Worm (Caenorhabditis elegans) whole organism, L4 larva: ENCODE data around the gene rps-21.

Experiments
- D1046.2 ChIP-seq: fragments of 200-800 bp; sonication (Bioruptor generic); IDR thresholded peaks from 2 replicates; pipeline ENCODE4 v1.3.6; 2022; ENCODE audit warnings: missing genetic modification characterization, missing compliant biosample characterization
- F10B5.3 ChIP-seq: sonication (generic microtip); optimal IDR thresholded peaks from 2 replicates; lab custom pipeline; 2016; ENCODE audit warnings: mild to moderate bottlenecking, missing genetic modification characterization, missing compliant biosample characterization
- F37D6.2 ChIP-seq: sonication (generic microtip); optimal IDR thresholded peaks from 2 replicates; lab custom pipeline; 2016; ENCODE audit warnings: mild to moderate bottlenecking, missing genetic modification characterization, missing compliant biosample characterization
- F44E2.7 ChIP-seq: fragments of 200-800 bp; sonication (Bioruptor generic); IDR thresholded peaks from 2 replicates; pipeline ENCODE4 v2.1.2; 2022; ENCODE audit warnings: missing genetic modification characterization, missing compliant biosample characterization
- F49E8.2 ChIP-seq: sonication (generic microtip); optimal IDR thresholded peaks from 2 replicates; lab custom pipeline; 2016; ENCODE audit warnings: missing compliant biosample characterization, mild to moderate bottlenecking, missing genetic modification characterization, borderline replicate concordance
- T26A8.4 ChIP-seq: fragments of 200-800 bp; sonication (Bioruptor generic); IDR thresholded peaks from 2 replicates; pipeline ENCODE4 v1.3.6; 2022; ENCODE audit warnings: missing genetic modification characterization, missing compliant biosample characterization
- Y105C5A.15 ChIP-seq: fragments of 200-800 bp; sonication (Bioruptor generic); IDR thresholded peaks from 2 replicates; pipeline ENCODE4 v1.3.6; 2022; ENCODE audit warnings: missing genetic modification characterization, missing compliant biosample characterization
- Y5F2A.4 ChIP-seq: fragments of 200-800 bp; sonication (Bioruptor generic); optimal IDR thresholded peaks from 2 replicates; lab custom pipeline; 2018; ENCODE audit warnings: mild to moderate bottlenecking, missing genetic modification characterization, missing compliant biosample characterization
- aha-1 ChIP-seq: fragments of 150-350 bp; peaks from one replicate; lab custom pipeline; 2014; ENCODE audit warnings: missing biosample characterization, missing genetic modification characterization
- ama-1 ChIP-seq: fragments of 150-350 bp; optimal IDR thresholded peaks from 2 replicates; lab custom pipeline; 2014; ENCODE audit warnings: inconsistent platforms, mixed read lengths
- arid-1 ChIP-seq: fragments of 200-800 bp; sonication (Bioruptor generic); conservative IDR thresholded peaks from 2 replicates; pipeline ENCODE4 v1.3.6; 2022; ENCODE audit warnings: missing genetic modification reagents, missing genetic modification characterization, missing compliant biosample characterization
- attf-4 ChIP-seq: sonication (generic microtip); optimal IDR thresholded peaks from 3 replicates; lab custom pipeline; 2017; ENCODE audit warnings: missing biosample characterization, missing genetic modification characterization
- ceh-20 ChIP-seq: fragments of 200-800 bp; sonication (Bioruptor generic); IDR thresholded peaks from 2 replicates; pipeline ENCODE4 v1.3.6; 2022; ENCODE audit warnings: missing genetic modification reagents, missing genetic modification characterization, missing compliant biosample characterization
- ceh-28 ChIP-seq: fragments of 150-350 bp; optimal IDR thresholded peaks from 2 replicates; lab custom pipeline; 2014; ENCODE audit warnings: missing biosample characterization, missing genetic modification reagents, missing genetic modification characterization
- ceh-32 ChIP-seq: sonication (generic microtip); optimal IDR thresholded peaks from 2 replicates; lab custom pipeline; 2016; ENCODE audit warnings: mild to moderate bottlenecking, missing genetic modification characterization, missing compliant biosample characterization; ENCODE audit not compliant: poor library complexity
- ceh-44 ChIP-seq: fragments of 200-800 bp; sonication (Bioruptor generic); IDR thresholded peaks from 2 replicates; pipeline ENCODE4 v1.3.6; 2022; ENCODE audit warnings: missing genetic modification reagents, missing genetic modification characterization, missing compliant biosample characterization
- ceh-62 ChIP-seq: sonication (generic microtip); optimal IDR thresholded peaks from 2 replicates; lab custom pipeline; 2017; ENCODE audit warnings: missing biosample characterization, missing genetic modification characterization
- ces-1 ChIP-seq: fragments of 150-350 bp; sonication (generic microtip); optimal IDR thresholded peaks from 4 replicates; lab custom pipeline; 2014; ENCODE audit warnings: missing biosample characterization, missing genetic modification reagents, missing genetic modification characterization
- daf-8 ChIP-seq: fragments of 200-800 bp; sonication (Bioruptor generic); IDR thresholded peaks from 2 replicates; pipeline ENCODE4 v1.3.6; 2022; ENCODE audit warnings: missing genetic modification characterization, missing compliant biosample characterization
- dmd-8 ChIP-seq: fragments of 200-800 bp; sonication (Bioruptor generic); IDR thresholded peaks from 2 replicates; pipeline ENCODE4 v1.3.6; 2022; ENCODE audit warnings: missing genetic modification characterization, missing compliant biosample characterization
- dpl-1 ChIP-seq: fragments of 150-350 bp; optimal IDR thresholded peaks from 2 replicates; lab custom pipeline; 2014; ENCODE audit warnings: missing biosample characterization, missing genetic modification reagents, missing genetic modification characterization
- fkh-10 ChIP-seq: fragments of 150-350 bp; optimal IDR thresholded peaks from 2 replicates; lab custom pipeline; 2014; ENCODE audit warnings: missing biosample characterization, missing genetic modification reagents, missing genetic modification characterization
- hlh-30 ChIP-seq: sonication (generic microtip); optimal IDR thresholded peaks from 2 replicates; lab custom pipeline; 2017; ENCODE audit warnings: antibody characterized with exemption, mild to moderate bottlenecking, missing genetic modification characterization, missing compliant biosample characterization; ENCODE audit not compliant: insufficient read depth
- hmg-1.1 ChIP-seq: fragments of 200-800 bp; sonication (Bioruptor generic); IDR thresholded peaks from 2 replicates; pipeline ENCODE4 v1.3.6; 2022; ENCODE audit warnings: missing genetic modification reagents, missing genetic modification characterization, missing compliant biosample characterization
- lir-3 ChIP-seq: sonication (generic microtip); optimal IDR thresholded peaks from 2 replicates; lab custom pipeline; 2016; ENCODE audit warnings: mild to moderate bottlenecking, missing genetic modification characterization, missing compliant biosample characterization
- mep-1 ChIP-seq: fragments of 150-350 bp; sonication (generic microtip); optimal IDR thresholded peaks from 3 replicates; lab custom pipeline; 2014; ENCODE audit warnings: missing biosample characterization, missing genetic modification characterization
- mes-2 ChIP-seq: sonication (generic microtip); optimal IDR thresholded peaks from 2 replicates; lab custom pipeline; 2016; ENCODE audit warnings: missing genotype, mild to moderate bottlenecking, missing genetic modification characterization, missing compliant biosample characterization; ENCODE audit not compliant: poor library complexity, severe bottlenecking
- nhr-111 ChIP-seq: fragments of 200-800 bp; sonication (Bioruptor generic); optimal IDR thresholded peaks from 2 replicates; lab custom pipeline; 2018; ENCODE audit warnings: mild to moderate bottlenecking, missing genetic modification characterization, missing compliant biosample characterization
- nhr-28 ChIP-seq: fragments of 150-350 bp; optimal IDR thresholded peaks from 2 replicates; lab custom pipeline; 2014; ENCODE audit warnings: missing biosample characterization, missing genetic modification characterization
- nhr-42 ChIP-seq: fragments of 200-800 bp; sonication (Bioruptor generic); IDR thresholded peaks from 2 replicates; pipeline ENCODE4 v1.3.6; 2022; ENCODE audit warnings: missing genetic modification characterization, missing compliant biosample characterization
- nhr-6 ChIP-seq: fragments of 150-350 bp; optimal IDR thresholded peaks from 2 replicates; lab custom pipeline; 2014; ENCODE audit warnings: missing biosample characterization, missing genetic modification characterization
- nhr-76 ChIP-seq: fragments of 150-350 bp; optimal IDR thresholded peaks from 2 replicates; lab custom pipeline; 2014; ENCODE audit warnings: missing biosample characterization, missing genetic modification characterization
- nhr-77 ChIP-seq: fragments of 150-350 bp; optimal IDR thresholded peaks from 2 replicates; lab custom pipeline; 2014; ENCODE audit warnings: missing biosample characterization, missing genetic modification characterization
- php-3 ChIP-seq: fragments of 200-800 bp; sonication (Bioruptor generic); IDR thresholded peaks from 2 replicates; pipeline ENCODE4 v1.3.6; 2022; ENCODE audit warnings: missing genetic modification reagents, missing genetic modification characterization, missing compliant biosample characterization
- skn-1 ChIP-seq: fragments of 150-350 bp; optimal IDR thresholded peaks from 2 replicates; lab custom pipeline; 2014; ENCODE audit warnings: missing biosample characterization, missing genetic modification characterization
- snpc-4 ChIP-seq: fragments of 150-350 bp; optimal IDR thresholded peaks from 2 replicates; lab custom pipeline; 2014; ENCODE audit warnings: missing biosample characterization, missing genetic modification characterization
- tag-97 ChIP-seq: fragments of 200-800 bp; sonication (Bioruptor generic); IDR thresholded peaks from 2 replicates; pipeline ENCODE4 v1.3.6; 2022; ENCODE audit warnings: missing genetic modification characterization, missing compliant biosample characterization
- tra-1 ChIP-seq: fragments of 200-800 bp; sonication (Bioruptor generic); IDR thresholded peaks from 2 replicates; pipeline ENCODE4 v1.3.6; 2022; ENCODE audit warnings: missing genetic modification reagents, missing genetic modification characterization, missing compliant biosample characterization
- unc-130 ChIP-seq: sonication (generic microtip); optimal IDR thresholded peaks from 2 replicates; lab custom pipeline; 2016; ENCODE audit warnings: missing genetic modification reagents, missing genetic modification characterization, missing compliant biosample characterization
- unc-39 ChIP-seq: sonication (generic microtip); optimal IDR thresholded peaks from 2 replicates; lab custom pipeline; 2017; ENCODE audit warnings: missing biosample characterization, missing genetic modification characterization
- unc-62 ChIP-seq, 3 experiments: fragments of 150-350 bp in 1 of 3; sonication (generic microtip); optimal IDR thresholded peaks in 2 of 3; peaks in 1 of 3; 1 replicate in 1 of 3; 2 replicates in 2 of 3; lab custom pipeline; 2014 to 2017; ENCODE audit warnings: missing biosample characterization in 3 of 3, missing genetic modification characterization in 3 of 3, missing genetic modification reagents in 3 of 3, missing genotype in 1 of 3
- zag-1 ChIP-seq: fragments of 150-350 bp; optimal IDR thresholded peaks from 2 replicates; lab custom pipeline; 2014; ENCODE audit warnings: missing biosample characterization, missing genetic modification characterization
- zfp-2 ChIP-seq: sonication (generic microtip); optimal IDR thresholded peaks from 2 replicates; lab custom pipeline; 2016; ENCODE audit warnings: mild to moderate bottlenecking, missing genetic modification characterization, missing compliant biosample characterization
- ztf-11 ChIP-seq: fragments of 150-350 bp; optimal IDR thresholded peaks from 2 replicates; lab custom pipeline; 2014; ENCODE audit warnings: missing biosample characterization, missing genetic modification characterization

Gene rps-21

DNA sequence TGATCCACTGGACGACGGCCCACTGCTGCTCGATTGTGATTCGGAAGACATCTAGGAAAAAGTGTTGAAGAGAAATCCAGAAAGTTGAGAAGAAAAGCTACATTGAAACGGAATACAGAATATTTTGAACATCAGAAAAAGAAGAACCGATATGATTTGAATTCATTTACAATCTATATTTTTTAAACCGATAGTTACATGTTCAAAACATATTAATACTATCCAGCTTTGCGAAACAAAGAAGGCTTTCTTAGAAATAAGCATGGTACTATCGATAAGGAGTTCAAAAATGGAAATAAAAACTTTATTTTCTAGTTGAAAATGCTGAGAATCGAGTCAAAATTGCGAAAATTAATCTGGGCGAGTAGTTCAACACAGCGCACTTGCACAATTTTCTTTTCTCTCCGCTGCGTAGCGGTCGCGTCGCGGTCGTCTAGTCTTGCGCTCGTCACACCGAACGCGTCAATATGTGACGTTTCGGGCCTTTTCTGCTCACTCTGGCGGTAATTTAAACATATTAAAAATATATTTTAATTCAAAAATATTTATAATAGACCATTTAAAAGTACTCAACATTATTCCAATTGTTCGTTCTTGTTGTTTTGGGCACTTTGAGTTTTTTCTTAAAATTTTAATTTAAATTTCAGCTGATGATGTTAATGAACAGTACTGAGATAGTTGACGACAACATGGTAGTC lies 27.2 kb downstream of the rps-21 start, which contains the start of the genes syf-2 and K04G7.1 (continued):
- TF ChIP-seq F49E8.2, result peak; percentile 6
- peak; percentile 78 for TF ChIP-seq arid-1 (GFP tag; lab: Robert Waterston, UW)
- TF ChIP-seq nhr-76, result no peak
- peak; percentile 66; the same call in 1 of the 2 replicates for TF ChIP-seq ceh-20 (GFP tag; lab: Robert Waterston, UW)
- peak; percentile 96 for TF ChIP-seq mep-1
- peak; percentile 88 for TF ChIP-seq fkh-10 (GFP tag; lab: Kevin White, UChicago)
- peak; percentile 2 for TF ChIP-seq zag-1 (tag; lab: Kevin White, UChicago)
- TF ChIP-seq snpc-4 (tag; lab: Kevin White, UChicago), result no peak
- no peak for TF ChIP-seq nhr-111 (GFP tag; lab: Kevin White, UChicago)
- no peak for TF ChIP-seq Y5F2A.4
- peak; percentile 78 for TF ChIP-seq nhr-6 (tag; lab: Kevin White, UChicago)
- no peak for TF ChIP-seq php-3
- no peak for TF ChIP-seq ceh-62 (tag; lab: Kevin White, UChicago)
- TF ChIP-seq aha-1 (tag; lab: Kevin White, UChicago), result peak; percentile 87
- TF ChIP-seq tra-1 (GFP tag; lab: Robert Waterston, UW), result 0 out of 2 replicates have a peak, but pooled peaks have one; percentile 57
- peak; percentile 83 for TF ChIP-seq F37D6.2

DNA sequence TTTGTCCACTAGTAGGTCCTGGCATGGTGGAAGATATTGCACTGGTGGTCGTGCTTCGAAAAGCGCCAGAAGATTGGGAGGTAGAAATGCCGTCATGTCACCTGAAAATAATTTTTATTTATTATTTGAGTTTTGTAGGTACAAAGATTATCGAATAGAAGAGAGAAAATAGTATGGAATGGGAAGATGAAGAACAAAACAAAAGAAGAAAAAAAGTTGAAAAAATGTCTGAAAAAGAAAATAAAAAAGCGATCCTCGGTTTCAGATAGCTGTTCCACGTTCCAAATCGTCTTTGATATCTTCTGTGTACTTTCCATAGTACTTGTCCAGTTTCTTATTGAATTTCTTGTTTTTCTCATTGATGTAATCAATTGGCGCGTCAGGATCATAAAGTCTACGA lies 28.4 kb downstream of the rps-21 start, which contains the start of gene rnp-7:
Gene rnp-7, minus strand, starts transcription at position 101 of the 400 bp plus-strand sequence.
- TF ChIP-seq nhr-77 (no peak), Y105C5A.15 (GFP tag; lab: Robert Waterston, UW) (no peak), nhr-28 (no peak), Y5F2A.4 (no peak), F44E2.7 (no peak), ces-1 (GFP tag; lab: Kevin White, UChicago) (no peak), unc-130 (GFP tag; lab: Kevin White, UChicago) (no peak), dmd-8 (GFP tag; lab: Robert Waterston, UW) (no peak), mes-2 (tag; lab: Kevin White, UChicago) (no peak)

ce11 chrIII:7159246-7159645 lies 30.2 kb downstream of the rps-21 start:
- TF ChIP-seq ceh-32 (no peak), unc-62 (GFP tag; optimal IDR thresholded peaks at IDR 0.05 in 1 of 2; lab: Kevin White, UChicago) (peak in 1 of 2 experiments; percentile 64), unc-62 (tag; optimal IDR thresholded peaks at IDR 0.05; lab: Kevin White, UChicago) (no peak), aha-1 (tag; lab: Kevin White, UChicago) (peak; percentile 66)
- TF ChIP-seq, all 104 proteins: peak for 2

- TF ChIP-seq ama-1 (lab: Kevin White, UChicago) (peak; percentile 28), mes-2 (tag; lab: Kevin White, UChicago) (no peak), aha-1 (tag; lab: Kevin White, UChicago) (no peak), T26A8.4 (GFP tag; lab: Robert Waterston, UW) (no peak), ztf-11 (tag; lab: Kevin White, UChicago) (no peak), F37D6.2 (no peak)
Observed at ce11 chrIII:7158709-7159108, 30.7 kb downstream of the rps-21 start, which contains the start of gene nuo-4. nuo-4 (minus strand) TSS chrIII:7158809.

- TF ChIP-seq attf-4 (tag; lab: Kevin White, UChicago) (no peak), ceh-44 (no peak), ceh-62 (tag; lab: Kevin White, UChicago) (no peak), skn-1 (tag; lab: Kevin White, UChicago) (no peak), lir-3 (tag; lab: Kevin White, UChicago) (peak; percentile 40), nhr-42 (GFP tag; lab: Robert Waterston, UW) (peak; percentile 70; the same call in 1 of the 2 replicates), F10B5.3 (tag; lab: Kevin White, UChicago) (no peak), hmg-1.1 (GFP tag; lab: Robert Waterston, UW) (peak; percentile 95), daf-8 (GFP tag; lab: Robert Waterston, UW) (no peak), php-3 (peak; percentile 82), D1046.2 (GFP tag; lab: Robert Waterston, UW) (no peak), zfp-2 (tag; lab: Kevin White, UChicago) (peak; percentile 54), dpl-1 (GFP tag; lab: Kevin White, UChicago) (peak; percentile 74), snpc-4 (tag; lab: Kevin White, UChicago) (no peak), hlh-30 (tag; lab: Kevin White, UChicago) (peak; percentile 98), tag-97 (GFP tag; lab: Robert Waterston, UW) (no peak), unc-39 (tag; lab: Kevin White, UChicago) (no peak), ceh-28 (peak; percentile 27), F49E8.2 (no peak)
Observed at ce11 chrIII:7155631-7156030, 33.8 kb downstream of the rps-21 start.
